ENCODE assay signal across 5 fruit fly cellular contexts in the genomic region with DNA sequence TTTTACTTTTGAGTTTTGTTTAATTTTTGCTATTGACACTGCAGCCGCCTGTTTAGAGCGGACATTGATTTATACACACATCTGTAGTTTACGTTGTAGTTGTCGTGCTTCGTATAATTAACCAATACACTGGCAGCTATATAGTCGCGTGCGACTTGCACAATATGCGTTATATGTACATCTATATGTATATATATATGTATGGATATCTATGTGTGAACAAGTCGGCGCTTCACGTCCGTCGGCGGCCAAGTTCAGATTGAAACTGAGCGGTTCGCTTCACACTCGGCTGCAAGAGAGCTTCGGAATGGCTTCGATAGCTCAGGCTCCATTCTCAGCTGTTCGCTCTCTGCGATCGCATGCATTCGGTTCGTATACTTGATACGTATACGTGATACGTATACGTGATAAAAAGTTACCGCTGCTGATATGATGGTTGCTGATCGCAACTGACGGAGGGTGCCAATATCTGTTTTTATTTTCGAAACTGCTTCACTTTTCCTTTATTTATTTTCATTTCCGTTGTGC.
TF ChIP-seq lines count a peak whose summit lies in the region.

No protein-coding gene starts in this region.

- no peak for TF ChIP-seq CTCF in whole organism, embryonic (GFP tag; optimal IDR thresholded peaks at IDR 0.05; lab: Kevin White, UChicago)

TF ChIP-seq in whole organism, adult, 20 proteins besides CTCF, POLR2A, EP300 and RAD21 (continues in another document):
- TF ChIP-seq cnc (optimal IDR thresholded peaks at IDR 0.05; lab: Kevin White, UChicago), result no peak
- peak; percentile 84 for TF ChIP-seq Mnt (GFP tag; optimal IDR thresholded peaks at IDR 0.05; lab: Kevin White, UChicago)
- peak; percentile 22 for TF ChIP-seq CG14711 (tag; optimal IDR thresholded peaks at IDR 0.05; lab: Kevin White, UChicago)
- TF ChIP-seq CG1620 (GFP tag; optimal IDR thresholded peaks at IDR 0.05; lab: Kevin White, UChicago), result no peak
- peak; percentile 26 for TF ChIP-seq toe (GFP tag; optimal IDR thresholded peaks at IDR 0.05; lab: Kevin White, UChicago)
- peak; percentile 93 for TF ChIP-seq cic (GFP tag; optimal IDR thresholded peaks at IDR 0.05; lab: Kevin White, UChicago)
- TF ChIP-seq Clk (GFP tag; optimal IDR thresholded peaks at IDR 0.05; lab: Kevin White, UChicago), result no peak
- peak; percentile 45 for TF ChIP-seq tj (GFP tag; optimal IDR thresholded peaks at IDR 0.05; lab: Kevin White, UChicago)
- peak; percentile 1 for TF ChIP-seq Hr96 (GFP tag; optimal IDR thresholded peaks at IDR 0.05; lab: Kevin White, UChicago)
- TF ChIP-seq pad (GFP tag; optimal IDR thresholded peaks at IDR 0.05; lab: Kevin White, UChicago), result peak; percentile 4
- peak; percentile 47 for TF ChIP-seq CG12768 (GFP tag; optimal IDR thresholded peaks at IDR 0.05; lab: Kevin White, UChicago)
- peak; percentile 58 for TF ChIP-seq CG33017 (tag; optimal IDR thresholded peaks at IDR 0.05; lab: Kevin White, UChicago)
- TF ChIP-seq CG7045 (GFP tag; optimal IDR thresholded peaks at IDR 0.05; lab: Kevin White, UChicago), result no peak
- no peak for TF ChIP-seq bab1 (GFP tag; optimal IDR thresholded peaks at IDR 0.05; lab: Kevin White, UChicago)
- peak; percentile 94 for TF ChIP-seq kay (GFP tag; lab: Kevin White, UChicago; ENCODE audit: borderline replicate concordance)
- no peak for TF ChIP-seq CG5204 (GFP tag; optimal IDR thresholded peaks at IDR 0.05; lab: Kevin White, UChicago)
- no peak for TF ChIP-seq ovo (GFP tag; optimal IDR thresholded peaks at IDR 0.05; lab: Kevin White, UChicago)

TF ChIP-seq in whole organism, embryonic, 481 proteins besides CTCF, POLR2A, EP300 and RAD21 (continues in another document):
- TF ChIP-seq Xbp1 (GFP tag; optimal IDR thresholded peaks at IDR 0.05; lab: Kevin White, UChicago) (no peak), NC2α (GFP tag; optimal IDR thresholded peaks at IDR 0.05; lab: Kevin White, UChicago) (no peak), E2f1 (GFP tag; IDR thresholded peaks at IDR 0.05; lab: Robert Waterston, UW) (no peak), Hey (tag; optimal IDR thresholded peaks at IDR 0.05; lab: Kevin White, UChicago) (no peak), fd3F (GFP tag; optimal IDR thresholded peaks at IDR 0.05; lab: Kevin White, UChicago) (no peak), CG10979 (tag; optimal IDR thresholded peaks at IDR 0.05; lab: Kevin White, UChicago) (peak; percentile 32), hkb (optimal IDR thresholded peaks at IDR 0.05; lab: Kevin White, UChicago) (no peak), hkb (GFP tag; IDR thresholded peaks at IDR 0.05; lab: Robert Waterston, UW) (0 out of 2 replicates have a peak, but pooled peaks have one; percentile 27), Oaz (GFP tag; IDR thresholded peaks at IDR 0.05; lab: Robert Waterston, UW) (no peak), mam (GFP tag; optimal IDR thresholded peaks at IDR 0.05; lab: Kevin White, UChicago) (no peak), shn (GFP tag; optimal IDR thresholded peaks at IDR 0.05; lab: Kevin White, UChicago) (no peak), dmrt99B (tag; optimal IDR thresholded peaks at IDR 0.05; lab: Kevin White, UChicago) (peak; percentile 28), CG17359 (tag; optimal IDR thresholded peaks at IDR 0.05; lab: Kevin White, UChicago) (peak; percentile 15), CG3407 (GFP tag; optimal IDR thresholded peaks at IDR 0.05; lab: Kevin White, UChicago) (peak; percentile 5), pan (optimal IDR thresholded peaks at IDR 0.05; lab: Kevin White, UChicago) (no peak), pan (GFP tag; optimal IDR thresholded peaks at IDR 0.05 in 1 of 2, IDR thresholded peaks at IDR 0.05 in 1 of 2) (no peak), CG14965 (GFP tag; optimal IDR thresholded peaks at IDR 0.05; lab: Kevin White, UChicago; ENCODE audit: borderline replicate concordance) (no peak)

TF ChIP-seq in whole organism, prepupa, 60 proteins besides CTCF, POLR2A, EP300 and RAD21 (continues in another document):
- peak; percentile 81 for TF ChIP-seq CG9139 (GFP tag; optimal IDR thresholded peaks at IDR 0.05; lab: Kevin White, UChicago)
- TF ChIP-seq CG6163 (GFP tag; IDR thresholded peaks at IDR 0.05; lab: Robert Waterston, UW), result peak; percentile 64
- TF ChIP-seq Eip93F (GFP tag; optimal IDR thresholded peaks at IDR 0.05; lab: Kevin White, UChicago), result no peak
- no peak for TF ChIP-seq Hr38 (GFP tag; optimal IDR thresholded peaks at IDR 0.05; lab: Kevin White, UChicago)
- no peak for TF ChIP-seq achi (GFP tag; optimal IDR thresholded peaks at IDR 0.05; lab: Kevin White, UChicago)
- TF ChIP-seq Hr39 (GFP tag; optimal IDR thresholded peaks at IDR 0.05; lab: Kevin White, UChicago), result no peak
- peak; percentile 59 for TF ChIP-seq CG15336 (GFP tag; IDR thresholded peaks at IDR 0.05; lab: Robert Waterston, UW)
- TF ChIP-seq CG8119 (GFP tag; IDR thresholded peaks at IDR 0.05; lab: Robert Waterston, UW), result peak; percentile 59; the same call in 1 of the 3 replicates
- TF ChIP-seq dsx (GFP tag; optimal IDR thresholded peaks at IDR 0.05; lab: Kevin White, UChicago; ENCODE audit: poor library complexity, severe bottlenecking), result peak; percentile 55
- TF ChIP-seq OdsH (GFP tag; optimal IDR thresholded peaks at IDR 0.05; lab: Kevin White, UChicago), result no peak
- peak; percentile 72 to 87 for TF ChIP-seq ss (GFP tag; optimal IDR thresholded peaks at IDR 0.05; lab: Kevin White, UChicago)
- peak; percentile 8 for TF ChIP-seq topi (GFP tag; optimal IDR thresholded peaks at IDR 0.05; lab: Kevin White, UChicago)
- no peak for TF ChIP-seq CG32006 (GFP tag; optimal IDR thresholded peaks at IDR 0.05; lab: Kevin White, UChicago)
- TF ChIP-seq CG34406 (GFP tag; optimal IDR thresholded peaks at IDR 0.05; lab: Kevin White, UChicago), result peak; percentile 1
- TF ChIP-seq Blimp-1 (GFP tag; optimal IDR thresholded peaks at IDR 0.05; lab: Kevin White, UChicago), result no peak
- TF ChIP-seq CG3919 (GFP tag; optimal IDR thresholded peaks at IDR 0.05; lab: Kevin White, UChicago), result peak; percentile 51
- TF ChIP-seq CG11902 (GFP tag; optimal IDR thresholded peaks at IDR 0.05; lab: Kevin White, UChicago), result no peak
- no peak for TF ChIP-seq Ets21C (GFP tag; optimal IDR thresholded peaks at IDR 0.05; lab: Kevin White, UChicago)

TF ChIP-seq in whole organism, pupa, 21 proteins besides CTCF, POLR2A, EP300 and RAD21 (continues in another document):
- TF ChIP-seq fd96Ca (GFP tag; IDR thresholded peaks at IDR 0.05; lab: Robert Waterston, UW), result no peak; the same call in 2 of the 3 replicates
- no peak for TF ChIP-seq CG10348 (GFP tag; IDR thresholded peaks at IDR 0.05; lab: Robert Waterston, UW)
- TF ChIP-seq CG8301 (tag; optimal IDR thresholded peaks at IDR 0.05; lab: Kevin White, UChicago), result peak; percentile 5
- peak; percentile 49 for TF ChIP-seq CG8159 (tag; optimal IDR thresholded peaks at IDR 0.05; lab: Kevin White, UChicago)
- no peak for TF ChIP-seq rn (GFP tag; IDR thresholded peaks at IDR 0.05; lab: Robert Waterston, UW)
- TF ChIP-seq CG13204 (GFP tag; optimal IDR thresholded peaks at IDR 0.05; lab: Kevin White, UChicago), result peak; percentile 56
- peak; percentile 43 for TF ChIP-seq CG14655 (GFP tag; optimal IDR thresholded peaks at IDR 0.05; lab: Kevin White, UChicago)
- TF ChIP-seq CG32121 (GFP tag; IDR thresholded peaks at IDR 0.05; lab: Robert Waterston, UW), result peak; percentile 50; the same call in 1 of the 2 replicates
- TF ChIP-seq EcR (GFP tag; optimal IDR thresholded peaks at IDR 0.05; lab: Kevin White, UChicago), result peak; percentile 83
- TF ChIP-seq Pif1B (GFP tag; optimal IDR thresholded peaks at IDR 0.05; lab: Kevin White, UChicago), result peak; percentile 72
- TF ChIP-seq CG9948 (tag; optimal IDR thresholded peaks at IDR 0.05; lab: Kevin White, UChicago), result no peak
- peak; percentile 72 for TF ChIP-seq Ets98B (GFP tag; IDR thresholded peaks at IDR 0.05; lab: Robert Waterston, UW)
- peak; percentile 57 for TF ChIP-seq gl (tag; optimal IDR thresholded peaks at IDR 0.05; lab: Kevin White, UChicago)
- peak; percentile 60; the same call in 2 of the 3 replicates for TF ChIP-seq CG4496 (GFP tag; IDR thresholded peaks at IDR 0.05; lab: Robert Waterston, UW)
- TF ChIP-seq Snoo (tag; optimal IDR thresholded peaks at IDR 0.05; lab: Kevin White, UChicago), result peak; percentile 22
- peak; percentile 42 for TF ChIP-seq CG17806 (tag; optimal IDR thresholded peaks at IDR 0.05; lab: Kevin White, UChicago)
- TF ChIP-seq CG15710 (tag; optimal IDR thresholded peaks at IDR 0.05; lab: Kevin White, UChicago), result peak; percentile 10
- peak; percentile 63 for TF ChIP-seq CG12605 (GFP tag; IDR thresholded peaks at IDR 0.05; lab: Robert Waterston, UW)
- TF ChIP-seq D1 (tag; optimal IDR thresholded peaks at IDR 0.05; lab: Kevin White, UChicago), result no peak

TF ChIP-seq in whole organism, wandering third instar larva, 38 proteins besides CTCF, POLR2A, EP300 and RAD21 (continues in another document):
- no peak for TF ChIP-seq Vsx2 (GFP tag; optimal IDR thresholded peaks at IDR 0.05; lab: Kevin White, UChicago; ENCODE audit: partially characterized antibody)
- peak; percentile 8 for TF ChIP-seq brk (GFP tag; optimal IDR thresholded peaks at IDR 0.05; lab: Kevin White, UChicago)
- peak; percentile 50 for TF ChIP-seq CrebA (GFP tag; optimal IDR thresholded peaks at IDR 0.05; lab: Kevin White, UChicago; ENCODE audit: borderline replicate concordance)
- TF ChIP-seq dl (GFP tag; optimal IDR thresholded peaks at IDR 0.05; lab: Kevin White, UChicago; ENCODE audit: insufficient read depth in 1 of 2, partially characterized antibody in 2 of 2), result peak; percentile 78 to 83
- TF ChIP-seq Mio (GFP tag; optimal IDR thresholded peaks at IDR 0.05; lab: Kevin White, UChicago), result no peak
- no peak for TF ChIP-seq dsf (GFP tag; optimal IDR thresholded peaks at IDR 0.05; lab: Kevin White, UChicago; ENCODE audit: borderline replicate concordance)
- no peak for TF ChIP-seq pan (optimal IDR thresholded peaks at IDR 0.05; lab: Kevin White, UChicago)
- peak; percentile 41 for TF ChIP-seq Rel (GFP tag; optimal IDR thresholded peaks at IDR 0.05; lab: Kevin White, UChicago)
- TF ChIP-seq Rel (tag; optimal IDR thresholded peaks at IDR 0.05; lab: Kevin White, UChicago), result peak; percentile 61
- TF ChIP-seq ey (GFP tag; optimal IDR thresholded peaks at IDR 0.05; lab: Kevin White, UChicago), result no peak
- no peak for TF ChIP-seq usp (GFP tag; optimal IDR thresholded peaks at IDR 0.05; lab: Kevin White, UChicago)
- TF ChIP-seq Hnf4 (GFP tag; optimal IDR thresholded peaks at IDR 0.05; lab: Kevin White, UChicago), result peak; percentile 39
- TF ChIP-seq GATAd (GFP tag; optimal IDR thresholded peaks at IDR 0.05; lab: Kevin White, UChicago), result no peak
- TF ChIP-seq rgr (GFP tag; optimal IDR thresholded peaks at IDR 0.05; lab: Kevin White, UChicago), result peak; percentile 33
- TF ChIP-seq Dif (GFP tag; optimal IDR thresholded peaks at IDR 0.05; lab: Kevin White, UChicago; ENCODE audit: partially characterized antibody), result peak; percentile 93
- peak; percentile 8 for TF ChIP-seq fru (GFP tag; optimal IDR thresholded peaks at IDR 0.05; lab: Kevin White, UChicago)
- TF ChIP-seq br (GFP tag; optimal IDR thresholded peaks at IDR 0.05; lab: Kevin White, UChicago), result peak; percentile 41
- peak in 1 of 2 experiments; percentile 8 for TF ChIP-seq foxo (GFP tag; optimal IDR thresholded peaks at IDR 0.05; lab: Kevin White, UChicago)
- no peak for TF ChIP-seq tai (GFP tag; optimal IDR thresholded peaks at IDR 0.05; lab: Kevin White, UChicago)
- peak; percentile 20 for TF ChIP-seq Sp1 (GFP tag; optimal IDR thresholded peaks at IDR 0.05; lab: Kevin White, UChicago)
